Worm (Caenorhabditis elegans) whole organism, L1 larva: Measurements from ENCODE around the gene rab-7.

Source experiments
- C04F5.9 ChIP-seq: sonication (generic microtip); optimal IDR thresholded peaks from 2 replicates; lab custom pipeline; 2016; ENCODE audit warnings: missing genetic modification characterization, missing compliant biosample characterization
- C16A3.4 ChIP-seq: fragments of 150-350 bp; optimal IDR thresholded peaks from 2 replicates; lab custom pipeline; 2014; ENCODE audit warnings: missing biosample characterization, missing genetic modification characterization
- alr-1 ChIP-seq: fragments of 200-800 bp; sonication (Bioruptor generic); optimal IDR thresholded peaks from 2 replicates; lab custom pipeline; 2018; ENCODE audit warnings: borderline replicate concordance, mild to moderate bottlenecking, missing genetic modification characterization, missing compliant biosample characterization
- aly-2 ChIP-seq: fragments of 150-350 bp; optimal IDR thresholded peaks from 2 replicates; lab custom pipeline; 2014; ENCODE audit warnings: missing biosample characterization, missing genetic modification characterization
- ceh-8 ChIP-seq: fragments of 200-800 bp; sonication (Bioruptor generic); optimal IDR thresholded peaks from 2 replicates; lab custom pipeline; 2018; ENCODE audit warnings: mild to moderate bottlenecking, missing genetic modification characterization, moderate library complexity, missing compliant biosample characterization
- ceh-82 ChIP-seq, 3 experiments: fragments of 150-350 bp in 1 of 3; sonication (generic microtip) in 2 of 3; optimal IDR thresholded peaks; 2 replicates each; lab custom pipeline; 2014 to 2017; ENCODE audit warnings: missing biosample characterization in 3 of 3, missing genetic modification characterization in 3 of 3
- ceh-90 ChIP-seq: sonication (generic microtip); optimal IDR thresholded peaks from 2 replicates; lab custom pipeline; 2016; ENCODE audit warnings: missing genetic modification characterization, missing compliant biosample characterization
- efl-1 ChIP-seq, 4 experiments: fragments of 150-350 bp; optimal IDR thresholded peaks in 3 of 4; peaks in 1 of 4; 1 replicate in 1 of 4; 2 replicates in 3 of 4; lab custom pipeline; 2014; ENCODE audit warnings: missing biosample characterization in 2 of 4, missing genetic modification characterization in 2 of 4, missing genetic modification reagents in 2 of 4
- egl-13 ChIP-seq: sonication (generic microtip); optimal IDR thresholded peaks from 2 replicates; lab custom pipeline; 2016; ENCODE audit warnings: missing genotype, missing genetic modification reagents, missing genetic modification characterization, missing compliant biosample characterization
- elt-3 ChIP-seq, 6 experiments: fragments of 150-350 bp in 1 of 6; sonication (generic microtip); optimal IDR thresholded peaks; 2 replicates each; lab custom pipeline; 2017 to 2018; ENCODE audit warnings: missing biosample characterization in 6 of 6, missing genetic modification characterization in 6 of 6, inconsistent platforms in 1 of 6
- fkh-10 ChIP-seq: sonication (generic microtip); optimal IDR thresholded peaks from 2 replicates; lab custom pipeline; 2017; ENCODE audit warnings: missing biosample characterization, missing genetic modification reagents, missing genetic modification characterization
- fkh-4 ChIP-seq: sonication (generic microtip); optimal IDR thresholded peaks from 2 replicates; lab custom pipeline; 2016; ENCODE audit warnings: missing compliant biosample characterization, missing genetic modification characterization, borderline replicate concordance
- fos-1 ChIP-seq: fragments of 150-350 bp; optimal IDR thresholded peaks from 2 replicates; lab custom pipeline; 2014; ENCODE audit warnings: missing biosample characterization, missing genetic modification characterization
- hpl-2 ChIP-seq: fragments of 150-350 bp; optimal IDR thresholded peaks from 2 replicates; lab custom pipeline; 2014; ENCODE audit warnings: missing biosample characterization, missing genetic modification reagents, missing genetic modification characterization
- irx-1 ChIP-seq: sonication (generic microtip); optimal IDR thresholded peaks from 2 replicates; lab custom pipeline; 2016; ENCODE audit warnings: missing genetic modification characterization, missing compliant biosample characterization
- isw-1 ChIP-seq: fragments of 200-800 bp; sonication (Bioruptor generic); IDR thresholded peaks from 2 replicates; pipeline ENCODE4 v1.3.6; 2022; ENCODE audit warnings: missing genetic modification characterization, missing compliant biosample characterization
- lin-14 ChIP-seq: fragments of 200-800 bp; sonication (Bioruptor generic); optimal IDR thresholded peaks from 2 replicates; lab custom pipeline; 2018; ENCODE audit warnings: mild to moderate bottlenecking, missing genetic modification characterization, moderate library complexity, missing compliant biosample characterization
- lsy-2 ChIP-seq, 2 experiments: fragments of 150-350 bp; optimal IDR thresholded peaks; 2 replicates each; lab custom pipeline; 2014; ENCODE audit warnings: missing biosample characterization in 2 of 2, missing genetic modification characterization in 2 of 2
- mab-9 ChIP-seq: fragments of 200-800 bp; sonication (Bioruptor generic); IDR thresholded peaks from 2 replicates; pipeline ENCODE4 v1.3.6; 2022; ENCODE audit warnings: missing genetic modification reagents, missing genetic modification characterization, missing compliant biosample characterization
- nhr-11 ChIP-seq: fragments of 150-350 bp; optimal IDR thresholded peaks from 2 replicates; lab custom pipeline; 2014; ENCODE audit warnings: missing biosample characterization, missing genetic modification characterization
- nhr-12 ChIP-seq: sonication (generic microtip); optimal IDR thresholded peaks from 2 replicates; lab custom pipeline; 2017; ENCODE audit warnings: missing biosample characterization, missing genetic modification characterization
- nhr-19 ChIP-seq: fragments of 200-800 bp; sonication (Bioruptor generic); conservative IDR thresholded peaks from 2 replicates; pipeline ENCODE4 v1.3.6; 2022; ENCODE audit warnings: missing genetic modification characterization, missing compliant biosample characterization
- nhr-28 ChIP-seq: fragments of 150-350 bp; optimal IDR thresholded peaks from 2 replicates; lab custom pipeline; 2014; ENCODE audit warnings: missing biosample characterization, missing genetic modification characterization
- nhr-47 ChIP-seq: sonication (generic microtip); optimal IDR thresholded peaks from 2 replicates; lab custom pipeline; 2016; ENCODE audit warnings: mild to moderate bottlenecking, missing genetic modification characterization, moderate library complexity, missing compliant biosample characterization
- nhr-71 ChIP-seq: sonication (generic microtip); optimal IDR thresholded peaks from 2 replicates; lab custom pipeline; 2016; ENCODE audit warnings: mild to moderate bottlenecking, missing genetic modification characterization, moderate library complexity, missing compliant biosample characterization
- nhr-77 ChIP-seq: fragments of 150-350 bp; optimal IDR thresholded peaks from 2 replicates; lab custom pipeline; 2014; ENCODE audit warnings: missing biosample characterization, missing genetic modification characterization
- nhr-84 ChIP-seq: sonication (generic microtip); optimal IDR thresholded peaks from 2 replicates; lab custom pipeline; 2017; ENCODE audit warnings: missing biosample characterization, missing genetic modification characterization
- nhr-85 ChIP-seq: sonication (generic microtip); peaks from one replicate; lab custom pipeline; 2016; ENCODE audit warnings: missing genetic modification characterization, inconsistent platforms, missing compliant biosample characterization
- pax-3 ChIP-seq: fragments of 200-800 bp; sonication (Bioruptor generic); optimal IDR thresholded peaks from 2 replicates; lab custom pipeline; 2018; ENCODE audit warnings: mild to moderate bottlenecking, missing genetic modification characterization, moderate library complexity, missing compliant biosample characterization
- sptf-1 ChIP-seq: fragments of 150-350 bp; optimal IDR thresholded peaks from 2 replicates; lab custom pipeline; 2014; ENCODE audit warnings: missing biosample characterization, missing genetic modification characterization
- sup-37 ChIP-seq: fragments of 200-800 bp; sonication (Bioruptor generic); optimal IDR thresholded peaks from 2 replicates; lab custom pipeline; 2018; ENCODE audit warnings: mild to moderate bottlenecking, missing genetic modification characterization, missing compliant biosample characterization
- tbx-2 ChIP-seq: sonication (generic microtip); optimal IDR thresholded peaks from 2 replicates; lab custom pipeline; 2016; ENCODE audit warnings: missing genetic modification characterization, missing compliant biosample characterization
- unc-86 ChIP-seq: sonication (generic microtip); optimal IDR thresholded peaks from 2 replicates; lab custom pipeline; 2016; ENCODE audit warnings: missing genetic modification characterization, missing compliant biosample characterization
- unc-98 ChIP-seq: fragments of 200-800 bp; sonication (Bioruptor generic); IDR thresholded peaks from 2 replicates; pipeline ENCODE4 v1.3.6; 2022; ENCODE audit warnings: missing genetic modification characterization, missing compliant biosample characterization
- vab-15 ChIP-seq: sonication (generic microtip); optimal IDR thresholded peaks from 2 replicates; lab custom pipeline; 2017; ENCODE audit warnings: missing genotype, mild to moderate bottlenecking, missing genetic modification characterization, missing compliant biosample characterization
- zag-1 ChIP-seq: fragments of 150-350 bp; optimal IDR thresholded peaks from 2 replicates; lab custom pipeline; 2014; ENCODE audit warnings: missing biosample characterization, missing genetic modification characterization
- zip-4 ChIP-seq: fragments of 200-800 bp; sonication (Bioruptor generic); optimal IDR thresholded peaks from 2 replicates; lab custom pipeline; 2018; ENCODE audit warnings: mild to moderate bottlenecking, missing genetic modification characterization, moderate library complexity, missing compliant biosample characterization

Gene rab-7

DNA sequence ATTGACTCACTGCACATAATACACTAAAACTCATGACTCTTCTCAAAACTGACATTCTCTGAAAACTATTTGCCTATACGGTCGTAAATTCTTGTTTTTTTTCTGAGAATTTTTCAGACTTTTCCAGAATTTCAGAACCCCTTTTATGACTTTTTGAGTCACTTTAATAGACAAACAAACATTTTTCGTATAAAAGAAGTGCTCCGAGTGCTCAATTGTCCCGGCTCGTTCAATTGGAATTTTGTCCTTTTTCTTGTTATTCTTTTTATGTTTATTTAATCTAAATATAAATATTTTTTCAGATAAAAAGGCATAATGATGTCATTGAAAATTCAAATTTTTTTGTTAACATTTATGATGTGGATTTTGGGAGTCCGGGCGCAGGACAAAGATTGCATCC lies 32.2 kb upstream of the rab-7 start, which contains the start of gene Y17G7B.23:
Gene Y17G7B.23 (plus strand): TSS at position 301 of the 400 bp plus-strand sequence.
- TF ChIP-seq lsy-2 (tag; optimal IDR thresholded peaks at IDR 0.05; lab: Kevin White, UChicago) (no peak), ceh-82 (tag; optimal IDR thresholded peaks at IDR 0.05; lab: Kevin White, UChicago) (no peak), unc-86 (tag; lab: Kevin White, UChicago) (no peak), nhr-77 (tag; lab: Kevin White, UChicago) (no peak), lin-14 (GFP tag; lab: Kevin White, UChicago) (no peak), nhr-71 (no peak), nhr-12 (tag; lab: Kevin White, UChicago) (no peak), nhr-19 (GFP tag; lab: Robert Waterston, UW) (no peak), pax-3 (no peak), fkh-10 (GFP tag; lab: Kevin White, UChicago) (no peak), fkh-4 (tag; lab: Kevin White, UChicago) (no peak), nhr-11 (tag; lab: Kevin White, UChicago) (no peak), alr-1 (no peak), C16A3.4 (tag; lab: Kevin White, UChicago) (no peak), nhr-47 (tag; lab: Kevin White, UChicago) (no peak)

ce11 chrII:11994940-11995339 lies 28.2 kb upstream of the rab-7 start:
- TF ChIP-seq elt-3 (tag; optimal IDR thresholded peaks at IDR 0.05; lab: Kevin White, UChicago) (no peak), unc-98 (no peak), nhr-28 (tag; lab: Kevin White, UChicago) (no peak), aly-2 (tag; lab: Kevin White, UChicago) (no peak), ceh-8 (GFP tag; lab: Kevin White, UChicago) (no peak), lin-14 (GFP tag; lab: Kevin White, UChicago) (no peak), irx-1 (tag; lab: Kevin White, UChicago) (no peak), zag-1 (tag; lab: Kevin White, UChicago) (no peak), nhr-85 (tag; lab: Kevin White, UChicago) (no peak), nhr-84 (tag; lab: Kevin White, UChicago) (no peak)

ce11 chrII:11992701-11993100 lies 26.0 kb upstream of the rab-7 start, which contains the start of gene dhps-1:
Gene dhps-1 (plus strand): TSS chrII:11993001.
- no peak for TF ChIP-seq fkh-4 (tag; lab: Kevin White, UChicago)
- no peak for TF ChIP-seq efl-1 (optimal IDR thresholded peaks at IDR 0.05; lab: Kevin White, UChicago)
- peak in 1 of 2 experiments; percentile 26 for TF ChIP-seq efl-1 (GFP tag; optimal IDR thresholded peaks at IDR 0.05 in 1 of 2; lab: Kevin White, UChicago)

ce11 chrII:11988724-11989123 lies 22.0 kb upstream of the rab-7 start, which contains the start of gene Y17G7B.3:
Gene Y17G7B.3 (plus strand): TSS chrII:11989024.
- TF ChIP-seq lsy-2 (tag; optimal IDR thresholded peaks at IDR 0.05; lab: Kevin White, UChicago) (no peak), zip-4 (GFP tag; lab: Kevin White, UChicago) (no peak), ceh-8 (GFP tag; lab: Kevin White, UChicago) (no peak), isw-1 (GFP tag; lab: Robert Waterston, UW) (no peak), fos-1 (no peak), tbx-2 (no peak), C04F5.9 (tag; lab: Kevin White, UChicago) (no peak), mab-9 (GFP tag; lab: Robert Waterston, UW) (no peak), sup-37 (no peak), egl-13 (tag; lab: Kevin White, UChicago) (no peak), ceh-82 (tag; optimal IDR thresholded peaks at IDR 0.05; lab: Kevin White, UChicago) (no peak), lin-14 (GFP tag; lab: Kevin White, UChicago) (no peak), efl-1 (optimal IDR thresholded peaks at IDR 0.05; lab: Kevin White, UChicago) (no peak), efl-1 (GFP tag; optimal IDR thresholded peaks at IDR 0.05 in 1 of 2; lab: Kevin White, UChicago) (no peak), hpl-2 (GFP tag; lab: Kevin White, UChicago) (no peak), nhr-11 (tag; lab: Kevin White, UChicago) (no peak), nhr-77 (tag; lab: Kevin White, UChicago) (no peak), ceh-90 (tag; lab: Kevin White, UChicago) (no peak), vab-15 (tag; lab: Kevin White, UChicago) (no peak), sptf-1 (no peak)
- TF ChIP-seq, all 84 proteins: peak for 0
